Worm (Caenorhabditis elegans): ENCODE results near the gene agt-1.
A peak's percentile ranks its signal among the peaks of the same experiment; 100 is the strongest.

Gene agt-1

ce11 chrIV:13386903-13387302, 17.7 kb upstream of the agt-1 start, which contains the start of gene lsm-3:
Gene lsm-3 (plus strand): TSS chrIV:13387203.
- TF ChIP-seq ceh-36 (tag; optimal IDR thresholded peaks at IDR 0.05) (no peak), hnd-1 (tag; optimal IDR thresholded peaks at IDR 0.05) (no peak), tra-4 (tag; optimal IDR thresholded peaks at IDR 0.05) (no peak)

DNA sequence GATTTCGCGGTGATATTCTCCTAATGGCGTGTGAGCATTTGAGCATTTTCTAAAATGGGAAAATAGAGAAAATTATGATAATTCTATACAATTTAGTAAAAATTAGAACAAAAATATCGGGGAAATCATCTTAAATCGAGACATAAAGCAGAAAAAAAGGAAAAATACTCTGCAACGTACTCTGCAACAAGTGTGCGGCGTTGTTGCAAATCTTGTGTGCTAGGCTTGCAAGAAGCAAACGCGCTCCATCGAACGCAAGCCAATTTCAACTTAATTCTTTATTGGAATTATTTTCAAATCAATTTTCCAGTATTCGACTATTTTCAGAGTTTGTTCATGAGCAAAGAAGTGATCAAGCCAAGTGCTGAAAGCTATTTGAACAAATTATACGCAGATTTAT, 16.8 kb upstream of the agt-1 start, which contains the start of the genes Y62E10A.20, Y62E10A.23 and mdt-9:
Gene Y62E10A.20, minus strand, starts transcription at position 49 of the 400 bp plus-strand sequence.
Gene Y62E10A.23, plus strand, starts transcription at position 282 of the 400 bp plus-strand sequence.
Gene mdt-9, plus strand, starts transcription at position 338 of the 400 bp plus-strand sequence.
- TF ChIP-seq aly-1 (tag; optimal IDR thresholded peaks at IDR 0.05) = peak; percentile 53
- peak; percentile 48 for TF ChIP-seq hmbx-1 (tag; optimal IDR thresholded peaks at IDR 0.05)
- TF ChIP-seq ceh-13 (GFP tag; optimal IDR thresholded peaks at IDR 0.05) = peak; percentile 60
- peak; percentile 23 for TF ChIP-seq hnd-1 (tag; optimal IDR thresholded peaks at IDR 0.05)
- peak; percentile 69 for TF ChIP-seq pes-1 (GFP tag; IDR thresholded peaks at IDR 0.05)
- peak; percentile 61 for TF ChIP-seq flt-1 (GFP tag; IDR thresholded peaks at IDR 0.05)
- no peak for TF ChIP-seq ama-1 (optimal IDR thresholded peaks at IDR 0.05)
- peak; percentile 58; the same call in 1 of the 2 replicates for TF ChIP-seq tbx-37 (GFP tag; conservative IDR thresholded peaks at IDR 0.05)
- TF ChIP-seq tra-4 (tag; optimal IDR thresholded peaks at IDR 0.05) = no peak
- TF ChIP-seq ets-7 (tag; optimal IDR thresholded peaks at IDR 0.05) = peak; percentile 26
- TF ChIP-seq F13C5.2 (tag; optimal IDR thresholded peaks at IDR 0.05) = peak; percentile 88
- TF ChIP-seq ceh-36 (tag; optimal IDR thresholded peaks at IDR 0.05) = peak; percentile 65
- peak; percentile 58; the same call in 1 of the 2 replicates for TF ChIP-seq tbx-11 (GFP tag; IDR thresholded peaks at IDR 0.05)
- peak; percentile 77 for TF ChIP-seq sea-1 (GFP tag; conservative IDR thresholded peaks at IDR 0.05)
- TF ChIP-seq scrt-1 (GFP tag; IDR thresholded peaks at IDR 0.05) = peak; percentile 67; the same call in 1 of the 2 replicates
- TF ChIP-seq hmg-4 (GFP tag; optimal IDR thresholded peaks at IDR 0.05) = peak; percentile 19
- no peak for TF ChIP-seq B0310.2 (tag; optimal IDR thresholded peaks at IDR 0.05)

DNA sequence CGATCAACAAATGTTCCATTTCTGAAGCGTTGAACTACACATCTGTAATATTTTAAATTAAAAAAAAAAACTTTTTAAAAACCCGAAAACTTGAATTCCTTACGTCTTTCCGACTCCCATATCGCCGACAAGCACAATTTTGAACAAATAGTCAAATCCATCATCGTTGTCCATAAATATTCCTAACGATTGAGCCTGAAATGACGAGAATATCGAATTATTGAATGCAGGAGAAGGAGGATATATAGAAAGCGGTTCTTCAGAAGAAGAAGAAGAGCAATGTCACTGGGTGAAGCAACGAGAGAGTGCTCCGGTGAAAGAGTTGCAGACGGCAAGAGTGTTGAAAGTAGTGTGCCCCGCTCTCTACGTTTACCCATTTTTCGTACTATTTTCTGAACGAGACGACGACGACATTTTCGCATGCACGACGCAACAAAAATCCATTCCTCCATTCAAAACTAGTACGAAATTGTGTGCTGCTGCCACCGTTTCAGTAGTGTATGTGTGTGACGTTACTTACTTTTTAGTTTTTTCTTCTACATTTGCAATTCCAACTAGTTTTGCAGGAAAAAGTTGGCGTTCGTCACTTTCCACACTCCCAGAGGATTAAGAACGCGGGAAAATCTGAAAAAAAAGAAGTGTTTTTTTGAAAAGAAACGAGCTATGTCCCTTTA, 14.7 kb upstream of the agt-1 start, which contains the start of gene rab-19:
Gene rab-19, minus strand, starts transcription at position 624 of the 674 bp plus-strand sequence.
- TF ChIP-seq F13C5.2 (tag; optimal IDR thresholded peaks at IDR 0.05) (peak; percentile 17), ceh-36 (tag; optimal IDR thresholded peaks at IDR 0.05) (no peak), sea-1 (GFP tag; conservative IDR thresholded peaks at IDR 0.05) (no peak), tbx-37 (GFP tag; conservative IDR thresholded peaks at IDR 0.05) (no peak), tra-4 (tag; optimal IDR thresholded peaks at IDR 0.05) (no peak), scrt-1 (GFP tag; IDR thresholded peaks at IDR 0.05) (no peak), pes-1 (GFP tag; IDR thresholded peaks at IDR 0.05) (no peak)

DNA sequence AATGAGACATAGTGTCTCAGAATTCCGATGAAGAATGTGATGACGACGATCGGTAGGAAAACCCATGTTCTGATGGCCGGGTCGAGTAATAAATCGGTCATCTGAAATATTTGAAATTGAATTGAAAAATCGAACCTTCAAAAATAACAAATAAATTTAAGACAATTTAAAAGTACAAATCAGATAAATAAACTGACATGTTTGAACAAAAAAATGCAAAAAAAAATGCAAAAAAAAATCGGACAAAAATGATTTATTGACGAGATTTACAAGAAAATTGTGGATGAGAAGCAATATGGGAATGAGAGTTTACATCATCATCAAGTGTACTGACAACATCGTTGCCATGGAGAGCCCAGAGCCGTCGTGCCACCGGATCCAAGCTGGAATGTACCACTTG, 12.6 kb upstream of the agt-1 start, which contains the start of gene emc-3:
Gene emc-3, minus strand, starts transcription at position 101 of the 400 bp plus-strand sequence.
- no peak for TF ChIP-seq scrt-1 (GFP tag; IDR thresholded peaks at IDR 0.05)
- no peak for TF ChIP-seq ama-1 (optimal IDR thresholded peaks at IDR 0.05)
- TF ChIP-seq tra-4 (tag; optimal IDR thresholded peaks at IDR 0.05) = no peak
- TF ChIP-seq tbx-11 (GFP tag; IDR thresholded peaks at IDR 0.05) = no peak
- no peak for TF ChIP-seq F13C5.2 (tag; optimal IDR thresholded peaks at IDR 0.05)

- peak; percentile 28 for TF ChIP-seq ama-1 (optimal IDR thresholded peaks at IDR 0.05)
- no peak for TF ChIP-seq hmg-4 (GFP tag; optimal IDR thresholded peaks at IDR 0.05)
- TF ChIP-seq tra-4 (tag; optimal IDR thresholded peaks at IDR 0.05) = no peak
- TF ChIP-seq flt-1 (GFP tag; IDR thresholded peaks at IDR 0.05) = no peak
- TF ChIP-seq ets-7 (tag; optimal IDR thresholded peaks at IDR 0.05) = no peak
- TF ChIP-seq F13C5.2 (tag; optimal IDR thresholded peaks at IDR 0.05) = no peak
Measured at ce11 chrIV:13380506-13380905, 11.3 kb upstream of the agt-1 start.

ce11 chrIV:13377716-13378115, 8.5 kb upstream of the agt-1 start, which contains the start of gene mau-8:
Gene mau-8 (plus strand): TSS chrIV:13378016.
- TF ChIP-seq ceh-13 (GFP tag; optimal IDR thresholded peaks at IDR 0.05) = no peak
- no peak for TF ChIP-seq pes-1 (GFP tag; IDR thresholded peaks at IDR 0.05)
- no peak for TF ChIP-seq scrt-1 (GFP tag; IDR thresholded peaks at IDR 0.05)
- TF ChIP-seq tbx-11 (GFP tag; IDR thresholded peaks at IDR 0.05) = no peak
- no peak for TF ChIP-seq tbx-37 (GFP tag; conservative IDR thresholded peaks at IDR 0.05)
- TF ChIP-seq hnd-1 (tag; optimal IDR thresholded peaks at IDR 0.05) = no peak
- TF ChIP-seq ceh-36 (tag; optimal IDR thresholded peaks at IDR 0.05) = no peak
- TF ChIP-seq hmbx-1 (tag; optimal IDR thresholded peaks at IDR 0.05) = no peak
- TF ChIP-seq sea-1 (GFP tag; conservative IDR thresholded peaks at IDR 0.05) = no peak
- TF ChIP-seq hmg-4 (GFP tag; optimal IDR thresholded peaks at IDR 0.05) = no peak

DNA sequence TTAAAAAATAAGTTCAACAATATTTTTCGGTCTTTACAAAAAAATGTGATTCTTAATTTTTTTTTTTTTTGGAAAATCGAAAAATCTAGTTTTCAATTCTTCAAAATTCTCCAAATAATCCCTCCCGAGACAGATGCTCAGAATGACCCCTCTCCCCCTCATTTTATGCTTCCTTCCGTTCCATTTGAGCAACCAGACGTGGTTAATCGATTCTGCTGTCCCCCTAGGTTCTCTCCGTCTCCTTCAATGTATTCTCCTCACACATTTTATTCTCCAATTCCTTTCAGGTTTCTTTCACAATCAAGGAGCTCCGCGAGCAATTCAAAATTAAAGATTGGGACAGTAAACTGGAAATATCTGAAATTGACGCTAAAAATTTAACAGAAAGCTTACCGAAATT, 5.7 kb upstream of the agt-1 start:
- TF ChIP-seq ama-1 (optimal IDR thresholded peaks at IDR 0.05) (no peak), ets-7 (tag; optimal IDR thresholded peaks at IDR 0.05) (no peak), pes-1 (GFP tag; IDR thresholded peaks at IDR 0.05) (no peak), tra-4 (tag; optimal IDR thresholded peaks at IDR 0.05) (no peak), hnd-1 (tag; optimal IDR thresholded peaks at IDR 0.05) (no peak), flt-1 (GFP tag; IDR thresholded peaks at IDR 0.05) (no peak), scrt-1 (GFP tag; IDR thresholded peaks at IDR 0.05) (no peak), F13C5.2 (tag; optimal IDR thresholded peaks at IDR 0.05) (no peak), tbx-37 (GFP tag; conservative IDR thresholded peaks at IDR 0.05) (no peak), hmbx-1 (tag; optimal IDR thresholded peaks at IDR 0.05) (no peak), ceh-13 (GFP tag; optimal IDR thresholded peaks at IDR 0.05) (no peak)

ce11 chrIV:13371699-13372098, 2.5 kb upstream of the agt-1 start, which contains the start of gene Y62E10A.6:
Gene Y62E10A.6 (plus strand): TSS chrIV:13371999.
- no peak for TF ChIP-seq ceh-36 (tag; optimal IDR thresholded peaks at IDR 0.05)
- no peak for TF ChIP-seq flt-1 (GFP tag; IDR thresholded peaks at IDR 0.05)
- no peak for TF ChIP-seq sea-1 (GFP tag; conservative IDR thresholded peaks at IDR 0.05)
- no peak for TF ChIP-seq aly-1 (tag; optimal IDR thresholded peaks at IDR 0.05)
- no peak for TF ChIP-seq tbx-37 (GFP tag; conservative IDR thresholded peaks at IDR 0.05)
- TF ChIP-seq ets-7 (tag; optimal IDR thresholded peaks at IDR 0.05) = no peak
- TF ChIP-seq scrt-1 (GFP tag; IDR thresholded peaks at IDR 0.05) = no peak
- no peak for TF ChIP-seq tbx-11 (GFP tag; IDR thresholded peaks at IDR 0.05)
- TF ChIP-seq pes-1 (GFP tag; IDR thresholded peaks at IDR 0.05) = no peak
- TF ChIP-seq F13C5.2 (tag; optimal IDR thresholded peaks at IDR 0.05) = no peak
- TF ChIP-seq hmbx-1 (tag; optimal IDR thresholded peaks at IDR 0.05) = no peak
- no peak for TF ChIP-seq ama-1 (optimal IDR thresholded peaks at IDR 0.05)
- no peak for TF ChIP-seq tra-4 (tag; optimal IDR thresholded peaks at IDR 0.05)
- no peak for TF ChIP-seq hmg-4 (GFP tag; optimal IDR thresholded peaks at IDR 0.05)
- no peak for TF ChIP-seq B0310.2 (tag; optimal IDR thresholded peaks at IDR 0.05)
- TF ChIP-seq hnd-1 (tag; optimal IDR thresholded peaks at IDR 0.05) = no peak
- no peak for TF ChIP-seq ceh-13 (GFP tag; optimal IDR thresholded peaks at IDR 0.05)
